Fruit fly (Drosophila melanogaster): ENCODE data around the gene Hsc70-1.

Hsc70-1 gene

dm6 chr3L:13993742-13994719 lies 20.2 kb downstream of the Hsc70-1 start, which contains the start of gene CtsK1 (continued):
- TF ChIP-seq scrt (GFP tag; optimal IDR thresholded peaks at IDR 0.05) = no peak
- peak in 1 of 2 experiments; percentile 3 for TF ChIP-seq Pdp1 (GFP tag; optimal IDR thresholded peaks at IDR 0.05)
- peak; percentile 5 for TF ChIP-seq Fer3 (tag; optimal IDR thresholded peaks at IDR 0.05)
- TF ChIP-seq stwl (tag; optimal IDR thresholded peaks at IDR 0.05) = peak; percentile 98
- no peak for TF ChIP-seq CG14667 (GFP tag; IDR thresholded peaks at IDR 0.05)
- TF ChIP-seq CG10462 (GFP tag; optimal IDR thresholded peaks at IDR 0.05) = no peak
- TF ChIP-seq sob (GFP tag; IDR thresholded peaks at IDR 0.05) = 0 out of 2 replicates have a peak, but pooled peaks have one; percentile 18
- TF ChIP-seq z (GFP tag; IDR thresholded peaks at IDR 0.05) = no peak
- TF ChIP-seq CG10959 (GFP tag; IDR thresholded peaks at IDR 0.05) = no peak
- no peak for TF ChIP-seq Blimp-1 (GFP tag; optimal IDR thresholded peaks at IDR 0.05)
- no peak for TF ChIP-seq Doc2 (GFP tag; IDR thresholded peaks at IDR 0.05)
- TF ChIP-seq chn (GFP tag; optimal IDR thresholded peaks at IDR 0.05) = no peak
- no peak for TF ChIP-seq CG2199 (GFP tag; IDR thresholded peaks at IDR 0.05)
- no peak for TF ChIP-seq pho (GFP tag; optimal IDR thresholded peaks at IDR 0.05)
- TF ChIP-seq CG9932 (GFP tag; IDR thresholded peaks at IDR 0.05) = no peak
- TF ChIP-seq Dad (GFP tag; optimal IDR thresholded peaks at IDR 0.05) = no peak
- TF ChIP-seq tap (tag; optimal IDR thresholded peaks at IDR 0.05) = no peak
- no peak for TF ChIP-seq lov (optimal IDR thresholded peaks at IDR 0.05)
- no peak for TF ChIP-seq lov (GFP tag; IDR thresholded peaks at IDR 0.05)
- TF ChIP-seq CG11504 (tag; optimal IDR thresholded peaks at IDR 0.05) = peak; percentile 47
- peak; percentile 32 for TF ChIP-seq PHDP (tag; optimal IDR thresholded peaks at IDR 0.05)
- TF ChIP-seq CG7271 (tag; optimal IDR thresholded peaks at IDR 0.05) = no peak
- TF ChIP-seq CG32772 (GFP tag; IDR thresholded peaks at IDR 0.05) = no peak; the same call in 1 of the 2 replicates
- TF ChIP-seq CG11723 (GFP tag; optimal IDR thresholded peaks at IDR 0.05) = no peak
- peak; percentile 15 for TF ChIP-seq Xbp1 (GFP tag; optimal IDR thresholded peaks at IDR 0.05)
- no peak for TF ChIP-seq dpn (GFP tag; optimal IDR thresholded peaks at IDR 0.05)
- TF ChIP-seq fd96Cb (tag; optimal IDR thresholded peaks at IDR 0.05) = no peak
- TF ChIP-seq dmrt99B (tag; optimal IDR thresholded peaks at IDR 0.05) = peak; percentile 19
- no peak for TF ChIP-seq CG11398 (GFP tag; optimal IDR thresholded peaks at IDR 0.05)
- TF ChIP-seq zfh2 (GFP tag; optimal IDR thresholded peaks at IDR 0.05) = no peak
- no peak for TF ChIP-seq CG16863 (GFP tag; optimal IDR thresholded peaks at IDR 0.05)
- TF ChIP-seq corto (GFP tag; optimal IDR thresholded peaks at IDR 0.05) = no peak
- TF ChIP-seq E2f2 (GFP tag; IDR thresholded peaks at IDR 0.05) = peak; percentile 74
- TF ChIP-seq fru (optimal IDR thresholded peaks at IDR 0.05) = no peak
- peak; percentile 82 for TF ChIP-seq Drgx (GFP tag; IDR thresholded peaks at IDR 0.05)
- TF ChIP-seq CG11696 (GFP tag; IDR thresholded peaks at IDR 0.05) = peak; percentile 84
- TF ChIP-seq CG10274 (GFP tag; optimal IDR thresholded peaks at IDR 0.05) = no peak
- no peak for TF ChIP-seq kah (GFP tag; optimal IDR thresholded peaks at IDR 0.05)
- TF ChIP-seq CG1792 (GFP tag; optimal IDR thresholded peaks at IDR 0.05) = no peak
- no peak for TF ChIP-seq insv (GFP tag; optimal IDR thresholded peaks at IDR 0.05)
- TF ChIP-seq H2.0 (GFP tag; IDR thresholded peaks at IDR 0.05) = no peak
- TF ChIP-seq chm (GFP tag; IDR thresholded peaks at IDR 0.05) = no peak
- no peak for TF ChIP-seq CG1529 (GFP tag; optimal IDR thresholded peaks at IDR 0.05)
- TF ChIP-seq Eip74EF (GFP tag; optimal IDR thresholded peaks at IDR 0.05) = no peak
- TF ChIP-seq pum (GFP tag; optimal IDR thresholded peaks at IDR 0.05) = no peak
- TF ChIP-seq grau (tag; optimal IDR thresholded peaks at IDR 0.05) = peak; percentile 16
- TF ChIP-seq Adf1 (GFP tag; IDR thresholded peaks at IDR 0.05) = no peak
- TF ChIP-seq gfzf (GFP tag; optimal IDR thresholded peaks at IDR 0.05) = peak; percentile 53
- TF ChIP-seq Mes4 (GFP tag; optimal IDR thresholded peaks at IDR 0.05) = no peak
- peak; percentile 36; the same call in 1 of the 3 replicates for TF ChIP-seq Dbx (GFP tag; IDR thresholded peaks at IDR 0.05)

Data from whole organism, embryonic.